Fruit fly (Drosophila melanogaster): Measurements from ENCODE around the gene CG1231.

CG1231 gene

DNA sequence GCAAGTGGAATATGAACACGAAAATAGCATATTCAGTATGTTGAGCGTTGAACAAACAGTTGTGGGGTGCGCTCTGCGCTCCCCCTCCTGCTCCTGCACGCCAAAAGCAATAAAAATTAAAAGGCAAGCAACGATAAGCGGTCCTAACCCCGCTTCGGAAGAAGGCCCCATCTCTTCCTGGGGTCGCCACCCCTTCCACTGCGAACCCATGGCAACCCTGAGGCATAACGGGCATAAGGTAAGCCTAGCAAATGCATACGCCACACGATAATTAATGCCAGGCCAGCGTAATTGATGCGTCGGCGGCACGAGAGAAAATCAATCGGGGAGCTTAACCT, 7.8 kb upstream of the CG1231 start:
- TF ChIP-seq CG8478 (optimal IDR thresholded peaks at IDR 0.05) (no peak), EcR (GFP tag; optimal IDR thresholded peaks at IDR 0.05) (no peak), usp (GFP tag; optimal IDR thresholded peaks at IDR 0.05) (no peak), pan (optimal IDR thresholded peaks at IDR 0.05) (no peak), psq (optimal IDR thresholded peaks at IDR 0.05) (no peak), Dll (optimal IDR thresholded peaks at IDR 0.05) (no peak)

DNA sequence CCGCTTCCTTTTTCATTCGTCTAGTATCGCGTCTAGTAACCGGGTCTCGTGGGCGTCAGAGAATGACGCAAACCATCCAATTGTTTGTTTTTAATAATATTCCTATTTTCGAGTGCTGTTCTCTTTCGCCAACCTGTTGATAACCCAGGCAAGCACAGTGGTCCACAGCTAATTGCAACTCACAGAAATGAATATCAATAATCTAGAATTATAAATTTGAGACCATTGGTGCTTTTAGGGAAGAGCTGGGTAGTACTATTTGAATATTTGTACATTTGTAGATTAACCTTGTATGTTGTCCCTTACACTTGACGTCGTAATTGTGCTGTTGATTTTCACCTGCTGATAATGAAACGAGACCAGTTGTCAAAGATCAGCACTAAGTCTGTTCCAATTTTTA, 6.5 kb upstream of the CG1231 start:
- TF ChIP-seq usp (GFP tag; optimal IDR thresholded peaks at IDR 0.05) (no peak), Dll (optimal IDR thresholded peaks at IDR 0.05) (no peak), CG8478 (optimal IDR thresholded peaks at IDR 0.05) (no peak), psq (optimal IDR thresholded peaks at IDR 0.05) (no peak), pan (optimal IDR thresholded peaks at IDR 0.05) (no peak), EcR (GFP tag; optimal IDR thresholded peaks at IDR 0.05) (no peak)

DNA sequence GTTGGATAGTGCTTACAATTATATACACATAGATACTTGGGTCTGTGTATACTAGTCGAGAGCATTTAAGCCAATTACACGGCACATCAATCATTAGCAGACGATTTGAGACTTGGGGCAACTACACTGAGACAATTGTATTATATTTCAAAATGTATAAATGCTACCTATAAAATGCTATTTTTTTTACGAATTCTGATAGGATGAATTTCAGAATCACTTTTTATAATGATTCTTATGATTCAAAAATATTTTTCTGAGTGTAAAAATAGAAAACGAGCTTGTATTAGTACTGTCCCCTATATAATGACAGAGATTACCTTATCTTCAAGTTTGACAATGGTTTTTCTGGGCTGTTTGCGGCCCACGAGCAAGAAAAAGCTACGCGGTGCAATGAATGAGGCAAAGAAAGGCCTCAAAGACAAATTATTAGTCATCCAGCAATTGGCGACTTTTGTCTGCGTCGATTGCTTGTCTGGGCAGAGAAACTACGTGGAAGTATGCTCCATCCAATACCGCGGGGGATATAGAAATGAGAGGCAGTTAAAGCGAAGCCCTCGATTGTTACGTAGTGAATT, 5.5 kb upstream of the CG1231 start:
- no peak for TF ChIP-seq Dll (optimal IDR thresholded peaks at IDR 0.05)
- TF ChIP-seq psq (optimal IDR thresholded peaks at IDR 0.05): no peak
- no peak for TF ChIP-seq usp (GFP tag; optimal IDR thresholded peaks at IDR 0.05)
- TF ChIP-seq EcR (GFP tag; optimal IDR thresholded peaks at IDR 0.05): no peak
- TF ChIP-seq CG8478 (optimal IDR thresholded peaks at IDR 0.05): no peak
- no peak for TF ChIP-seq pan (optimal IDR thresholded peaks at IDR 0.05)

DNA sequence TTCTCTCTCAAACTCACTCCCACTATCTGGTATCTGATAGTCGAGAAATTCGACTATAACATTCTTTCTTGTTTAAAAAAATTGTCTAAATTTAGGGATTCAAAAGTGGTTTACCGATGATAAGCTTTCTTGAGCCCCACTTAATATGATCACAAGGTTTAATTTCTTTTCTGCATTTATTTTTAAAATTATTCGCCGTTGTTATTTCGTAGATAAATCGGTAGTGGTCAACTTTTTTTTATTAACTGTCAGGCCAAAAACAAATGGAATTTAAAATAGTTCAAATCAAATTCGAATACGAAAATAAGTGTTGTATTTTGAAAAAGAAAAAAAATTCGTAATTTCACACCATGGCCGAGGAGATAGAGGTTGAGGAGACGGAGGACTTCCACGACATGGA, 1.5 kb downstream of the CG1231 start, which contains the start of gene Roc1b:
TSS of gene Roc1b (plus strand) at position 301 of the 400 bp plus-strand sequence.
- TF ChIP-seq Dll (optimal IDR thresholded peaks at IDR 0.05): no peak
- no peak for TF ChIP-seq psq (optimal IDR thresholded peaks at IDR 0.05)
- TF ChIP-seq usp (GFP tag; optimal IDR thresholded peaks at IDR 0.05): no peak
- no peak for TF ChIP-seq pan (optimal IDR thresholded peaks at IDR 0.05)

DNA sequence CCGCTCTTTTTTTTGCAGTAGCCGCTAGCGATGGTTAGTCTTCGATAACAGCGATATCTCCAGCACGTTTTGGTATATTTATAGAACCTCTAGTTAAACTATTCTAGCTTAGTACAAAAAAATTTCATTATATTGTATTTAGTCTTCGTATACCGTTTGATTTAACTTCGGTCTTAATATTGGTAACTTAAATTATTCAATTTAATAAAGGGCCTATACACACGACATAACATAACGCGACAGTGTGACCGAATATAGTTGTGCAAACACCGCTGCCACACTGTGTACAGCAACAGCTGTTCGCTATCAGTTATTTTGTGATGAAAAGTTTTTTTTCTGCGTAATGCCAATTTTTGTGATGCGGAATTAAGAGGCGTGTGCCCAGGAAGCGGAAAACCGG, 5.0 kb downstream of the CG1231 start, which contains the start of the genes Cdc5 and CG1233:
TSS of gene Cdc5 (minus strand) at position 183 of the 400 bp plus-strand sequence.
TSS of gene CG1233 (plus strand) at position 272 of the 400 bp plus-strand sequence.
- TF ChIP-seq EcR (GFP tag; optimal IDR thresholded peaks at IDR 0.05): no peak
- TF ChIP-seq psq (optimal IDR thresholded peaks at IDR 0.05): no peak
- no peak for TF ChIP-seq usp (GFP tag; optimal IDR thresholded peaks at IDR 0.05)
- TF ChIP-seq Dll (optimal IDR thresholded peaks at IDR 0.05): no peak
- no peak for TF ChIP-seq pan (optimal IDR thresholded peaks at IDR 0.05)
- TF ChIP-seq CG8478 (optimal IDR thresholded peaks at IDR 0.05): no peak

DNA sequence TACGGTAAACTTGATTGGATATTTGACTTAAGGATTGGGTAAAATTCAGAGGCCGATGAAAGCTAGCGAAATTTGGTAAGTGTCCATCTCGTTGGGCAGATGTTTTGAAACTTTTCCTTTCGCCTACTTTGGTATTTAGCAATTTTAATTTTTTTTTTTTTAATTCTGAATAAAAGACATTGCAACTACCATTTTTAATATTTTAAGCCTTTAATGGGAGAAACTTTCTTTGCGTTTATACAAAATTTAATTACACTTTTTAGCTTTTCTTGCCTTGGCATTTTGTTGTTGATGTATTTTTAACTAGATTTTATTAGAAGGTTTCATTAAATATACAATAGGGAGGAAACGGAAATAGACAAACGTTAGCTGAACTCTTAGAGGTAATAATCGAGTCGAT, 10.1 kb downstream of the CG1231 start, which contains the start of gene CG13884:
TSS of gene CG13884 (minus strand) at position 101 of the 400 bp plus-strand sequence.
- no peak for TF ChIP-seq psq (optimal IDR thresholded peaks at IDR 0.05)
- no peak for TF ChIP-seq EcR (GFP tag; optimal IDR thresholded peaks at IDR 0.05)
- no peak for TF ChIP-seq Dll (optimal IDR thresholded peaks at IDR 0.05)
- no peak for TF ChIP-seq usp (GFP tag; optimal IDR thresholded peaks at IDR 0.05)

DNA sequence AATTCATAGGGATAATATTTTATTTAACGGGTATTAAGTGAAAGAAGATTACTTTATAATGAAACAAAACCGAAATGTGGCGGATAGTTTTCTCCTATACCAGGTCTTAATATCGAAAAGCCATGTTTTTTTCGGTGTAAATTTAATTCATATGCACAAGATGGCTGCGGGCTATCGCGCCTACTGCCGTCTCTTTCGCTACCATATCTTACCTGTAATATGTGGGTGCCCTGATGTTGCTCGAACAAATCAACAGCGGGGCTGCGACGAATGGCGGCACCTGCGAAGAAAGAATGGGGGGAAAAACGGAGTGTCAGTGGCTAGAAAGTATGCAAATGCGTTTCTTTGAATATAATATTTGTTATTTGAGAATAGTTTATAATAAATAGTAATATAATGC, 15.0 kb downstream of the CG1231 start:
- TF ChIP-seq Dll (optimal IDR thresholded peaks at IDR 0.05): no peak
- TF ChIP-seq usp (GFP tag; optimal IDR thresholded peaks at IDR 0.05): no peak
- TF ChIP-seq CG8478 (optimal IDR thresholded peaks at IDR 0.05): no peak
- no peak for TF ChIP-seq pan (optimal IDR thresholded peaks at IDR 0.05)
- TF ChIP-seq psq (optimal IDR thresholded peaks at IDR 0.05): no peak
- no peak for TF ChIP-seq EcR (GFP tag; optimal IDR thresholded peaks at IDR 0.05)

DNA sequence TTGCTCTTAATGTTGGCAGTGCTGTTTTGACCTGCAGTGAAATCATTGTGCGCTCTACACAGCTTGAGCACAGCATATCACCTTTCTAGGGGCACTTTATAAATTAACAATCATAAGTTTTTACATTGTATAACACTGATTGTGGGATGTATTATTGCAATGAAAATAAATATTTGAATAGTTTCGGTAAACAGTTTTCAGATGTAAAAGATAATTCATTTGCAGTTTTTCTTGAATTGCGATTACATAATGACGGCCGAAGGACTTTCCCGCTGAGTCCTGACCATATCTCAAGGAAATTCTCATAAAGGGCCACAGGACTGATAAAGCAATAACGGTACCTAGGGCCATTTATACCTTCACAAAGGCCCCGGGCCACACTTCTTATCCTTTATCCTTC, 18.4 kb downstream of the CG1231 start:
- TF ChIP-seq usp (GFP tag; optimal IDR thresholded peaks at IDR 0.05) (no peak), CG8478 (optimal IDR thresholded peaks at IDR 0.05) (no peak), Dll (optimal IDR thresholded peaks at IDR 0.05) (no peak), pan (optimal IDR thresholded peaks at IDR 0.05) (no peak), EcR (GFP tag; optimal IDR thresholded peaks at IDR 0.05) (no peak), psq (optimal IDR thresholded peaks at IDR 0.05) (no peak)

DNA sequence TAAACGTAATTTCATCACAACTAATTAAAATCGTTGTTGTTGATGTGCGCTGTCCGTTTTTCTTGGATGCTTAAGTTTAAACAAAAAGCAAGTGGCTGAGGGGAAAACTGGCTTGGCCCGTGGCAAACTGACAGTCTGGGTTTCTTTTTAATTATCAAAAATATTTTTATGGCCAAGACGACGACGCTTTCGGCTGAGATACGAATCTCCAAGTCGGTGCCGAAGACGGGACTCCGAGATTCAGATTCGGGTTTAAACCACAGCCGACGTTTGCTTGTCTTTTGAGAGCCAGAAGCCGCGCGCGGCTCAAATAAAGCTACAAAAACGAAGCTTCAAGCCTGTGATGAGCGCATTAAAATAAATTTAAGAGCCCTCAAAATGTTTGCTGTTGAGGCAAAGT, 19.4 kb downstream of the CG1231 start:
- TF ChIP-seq CG8478 (optimal IDR thresholded peaks at IDR 0.05) (no peak), Dll (optimal IDR thresholded peaks at IDR 0.05) (no peak), psq (optimal IDR thresholded peaks at IDR 0.05) (no peak), pan (optimal IDR thresholded peaks at IDR 0.05) (no peak), EcR (GFP tag; optimal IDR thresholded peaks at IDR 0.05) (no peak), usp (GFP tag; optimal IDR thresholded peaks at IDR 0.05) (no peak)

DNA sequence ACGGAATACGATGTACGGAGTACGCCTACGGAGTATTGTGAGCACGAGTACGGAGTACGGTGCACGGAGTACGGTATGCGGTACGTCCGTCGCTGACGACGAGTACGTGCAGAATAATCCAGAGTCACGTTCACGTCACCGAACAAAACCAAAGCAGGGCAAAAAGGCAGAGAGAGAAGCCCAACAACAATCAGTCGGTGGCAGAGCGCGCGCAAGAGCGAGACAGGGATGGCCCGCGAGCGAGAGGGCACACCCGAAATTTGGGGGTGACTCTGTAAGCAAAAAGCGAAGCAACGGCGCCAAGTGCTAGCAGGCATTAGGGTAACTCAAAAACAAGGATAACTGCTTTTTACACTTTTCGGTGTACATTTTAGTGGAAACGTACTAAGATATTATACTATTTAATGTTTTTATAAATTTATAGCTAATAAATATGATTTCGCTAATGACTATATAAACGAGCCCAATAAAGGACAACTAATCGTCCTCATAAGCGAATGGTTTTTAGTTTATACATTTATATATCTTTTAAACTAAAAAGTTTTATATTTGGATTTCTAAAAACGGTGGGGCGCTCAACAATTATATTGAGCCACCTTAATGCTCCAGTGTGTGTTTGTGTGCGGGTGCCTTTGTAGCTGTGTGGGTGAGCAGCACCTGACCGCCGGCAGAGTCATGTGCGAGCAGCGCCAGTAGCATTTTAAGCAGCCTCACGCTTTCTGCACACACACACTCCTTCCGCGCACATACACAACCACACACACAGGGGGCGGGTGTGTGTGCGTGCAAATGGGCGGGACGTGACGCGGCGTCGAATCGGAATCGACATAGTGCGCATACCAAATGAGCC, 21.2 kb downstream of the CG1231 start:
- no peak for TF ChIP-seq usp (GFP tag; optimal IDR thresholded peaks at IDR 0.05)
- no peak for TF ChIP-seq Dll (optimal IDR thresholded peaks at IDR 0.05)
- TF ChIP-seq psq (optimal IDR thresholded peaks at IDR 0.05): no peak
- no peak for TF ChIP-seq CG8478 (optimal IDR thresholded peaks at IDR 0.05)
- no peak for TF ChIP-seq EcR (GFP tag; optimal IDR thresholded peaks at IDR 0.05)
- TF ChIP-seq pan (optimal IDR thresholded peaks at IDR 0.05): no peak

DNA sequence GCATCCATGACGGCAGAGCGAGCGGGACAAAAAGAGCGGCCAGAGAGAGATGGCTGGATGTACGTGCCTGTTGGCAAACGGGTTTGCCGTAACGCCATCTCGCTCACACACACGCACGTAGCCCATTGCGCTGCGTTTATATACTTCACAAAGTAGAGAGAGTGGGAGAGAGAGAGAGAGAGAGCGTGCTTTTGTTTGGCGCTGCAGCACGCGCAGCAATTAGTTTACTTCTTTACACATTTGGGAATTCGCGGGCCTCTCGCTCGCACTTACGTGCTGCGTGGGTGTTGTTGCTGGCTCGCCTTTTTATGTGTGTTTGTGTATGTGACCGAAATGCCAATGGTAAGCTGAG, 21.8 kb downstream of the CG1231 start:
- TF ChIP-seq Dll (optimal IDR thresholded peaks at IDR 0.05) (peak; percentile 55), pan (optimal IDR thresholded peaks at IDR 0.05) (no peak), usp (GFP tag; optimal IDR thresholded peaks at IDR 0.05) (no peak), EcR (GFP tag; optimal IDR thresholded peaks at IDR 0.05) (no peak), CG8478 (optimal IDR thresholded peaks at IDR 0.05) (peak; percentile 100), psq (optimal IDR thresholded peaks at IDR 0.05) (no peak)

DNA sequence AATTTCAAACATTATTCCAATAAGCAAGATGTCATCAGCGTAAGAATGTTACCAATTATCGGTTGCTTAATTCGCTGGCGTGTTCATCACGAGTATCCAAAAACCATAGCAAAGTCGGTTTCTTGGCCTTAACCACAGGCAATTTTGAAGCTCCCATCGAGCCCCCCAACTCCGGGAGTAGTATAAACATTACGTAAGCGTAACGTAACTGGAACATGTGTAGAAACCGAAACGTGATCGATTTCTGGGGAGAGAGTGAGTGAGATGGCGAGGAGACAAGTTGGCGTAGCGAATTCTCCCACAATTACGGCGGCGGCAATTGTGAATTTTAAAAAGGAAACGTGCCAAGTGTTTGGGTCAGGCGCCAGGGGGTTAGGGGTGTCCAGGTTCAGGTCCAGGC, 22.7 kb downstream of the CG1231 start:
- TF ChIP-seq pan (optimal IDR thresholded peaks at IDR 0.05) (no peak), usp (GFP tag; optimal IDR thresholded peaks at IDR 0.05) (no peak), Dll (optimal IDR thresholded peaks at IDR 0.05) (no peak), EcR (GFP tag; optimal IDR thresholded peaks at IDR 0.05) (no peak), CG8478 (optimal IDR thresholded peaks at IDR 0.05) (no peak), psq (optimal IDR thresholded peaks at IDR 0.05) (no peak)
